Fruit fly (Drosophila melanogaster): ENCODE results near the gene Npc2c.

DNA sequence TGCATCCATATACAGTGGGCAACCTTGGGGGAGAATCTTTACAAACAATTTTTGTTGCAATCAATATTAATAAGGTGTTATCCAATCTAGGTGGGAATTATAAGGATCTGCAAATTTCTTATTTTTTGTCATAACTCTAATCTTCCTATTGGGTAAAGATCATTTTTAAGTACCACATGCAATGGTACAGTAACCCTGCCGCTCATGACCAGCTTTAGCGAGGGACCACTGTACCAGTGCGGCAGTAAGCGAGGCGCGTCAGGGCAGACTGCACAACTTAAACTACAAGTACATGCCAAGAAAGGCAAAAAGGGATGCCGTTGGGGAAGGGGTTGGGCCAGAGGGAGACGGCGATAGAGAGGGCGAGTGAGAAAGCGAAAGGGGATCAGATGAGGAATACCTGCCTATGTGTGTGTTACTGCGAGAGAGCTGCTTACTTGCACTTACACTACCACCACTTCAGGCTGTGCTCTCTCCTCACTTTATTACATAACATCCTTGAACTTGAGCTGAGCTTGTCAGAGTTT, 22.6 kb downstream of the Npc2c start:
- TF ChIP-seq Oaz (GFP tag; IDR thresholded peaks at IDR 0.05): no peak
- TF ChIP-seq CG7928 (GFP tag; optimal IDR thresholded peaks at IDR 0.05): no peak
- TF ChIP-seq Side (GFP tag; optimal IDR thresholded peaks at IDR 0.05): no peak
- no peak for TF ChIP-seq CG8478 (optimal IDR thresholded peaks at IDR 0.05)
- no peak for TF ChIP-seq zfh1 (GFP tag; IDR thresholded peaks at IDR 0.05)
- TF ChIP-seq B-H2 (GFP tag; optimal IDR thresholded peaks at IDR 0.05): no peak
- TF ChIP-seq lola (GFP tag; optimal IDR thresholded peaks at IDR 0.05): no peak

Measured in whole organism, embryonic.